Worm (Caenorhabditis elegans) whole organism, L3 larva: ENCODE results near the gene W07G4.7.

Source experiments
- fkh-10 ChIP-seq: sonication (generic microtip); optimal IDR thresholded peaks from 2 replicates; lab custom pipeline; 2017; ENCODE audit warnings: missing biosample characterization, missing genetic modification reagents, missing genetic modification characterization
- fos-1 ChIP-seq: fragments of 150-350 bp; optimal IDR thresholded peaks from 2 replicates; lab custom pipeline; 2014; ENCODE audit warnings: missing biosample characterization, missing genetic modification characterization
- jun-1 ChIP-seq: fragments of 150-350 bp; optimal IDR thresholded peaks from 2 replicates; lab custom pipeline; 2014; ENCODE audit warnings: missing biosample characterization, missing genetic modification reagents, missing genetic modification characterization
- mdl-1 ChIP-seq: fragments of 150-350 bp; optimal IDR thresholded peaks from 2 replicates; lab custom pipeline; 2014; ENCODE audit warnings: missing biosample characterization, missing genetic modification characterization
- nhr-11 ChIP-seq: fragments of 150-350 bp; optimal IDR thresholded peaks from 2 replicates; lab custom pipeline; 2014; ENCODE audit warnings: missing biosample characterization, missing genetic modification characterization
- nhr-25 ChIP-seq: sonication (generic microtip); optimal IDR thresholded peaks from 2 replicates; lab custom pipeline; 2017; ENCODE audit warnings: missing biosample characterization, missing genetic modification characterization
- nhr-28 ChIP-seq: fragments of 150-350 bp; optimal IDR thresholded peaks from 2 replicates; lab custom pipeline; 2014; ENCODE audit warnings: missing biosample characterization, missing genetic modification characterization
- nhr-43 ChIP-seq: sonication (generic microtip); optimal IDR thresholded peaks from 2 replicates; lab custom pipeline; 2016; ENCODE audit warnings: mild to moderate bottlenecking, missing genetic modification characterization, missing compliant biosample characterization; ENCODE audit not compliant: poor library complexity, severe bottlenecking
- snpc-4 ChIP-seq: fragments of 150-350 bp; optimal IDR thresholded peaks from 2 replicates; lab custom pipeline; 2014; ENCODE audit warnings: missing biosample characterization, missing genetic modification characterization
- unc-62 ChIP-seq: fragments of 150-350 bp; sonication (generic microtip); optimal IDR thresholded peaks from 4 replicates; lab custom pipeline; 2014; ENCODE audit warnings: missing biosample characterization, missing genetic modification reagents, missing genetic modification characterization

DNA sequence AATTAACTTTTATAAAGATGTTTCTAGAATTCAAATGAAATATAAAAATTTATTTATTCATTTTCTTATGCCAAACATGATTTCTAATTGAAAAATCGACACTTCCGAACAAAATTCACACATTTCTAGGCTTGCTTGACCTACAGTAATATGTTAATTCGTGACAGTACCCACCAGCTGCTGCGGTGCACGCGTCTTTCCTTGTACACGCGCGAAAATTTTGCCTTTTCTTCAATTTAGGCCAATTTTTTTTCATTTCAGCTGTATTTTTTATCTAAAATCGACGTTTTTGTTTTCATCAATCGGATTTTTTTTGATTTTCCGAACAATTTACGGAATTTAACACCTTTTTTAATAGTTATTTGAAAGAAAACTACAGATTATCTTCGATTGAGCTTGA is 34.4 kb downstream of the W07G4.7 start:
- no peak for TF ChIP-seq fkh-10 (GFP tag; lab: Kevin White, UChicago)
- no peak for TF ChIP-seq fos-1 (tag; lab: Kevin White, UChicago)
- no peak for TF ChIP-seq jun-1 (tag; lab: Kevin White, UChicago)
- no peak for TF ChIP-seq unc-62 (GFP tag; lab: Kevin White, UChicago)
- TF ChIP-seq nhr-43: no peak
- no peak for TF ChIP-seq snpc-4 (tag; lab: Kevin White, UChicago)
- no peak for TF ChIP-seq nhr-11 (tag; lab: Kevin White, UChicago)
- TF ChIP-seq nhr-28: no peak
- TF ChIP-seq mdl-1 (tag; lab: Kevin White, UChicago): no peak
- no peak for TF ChIP-seq nhr-25 (tag; lab: Kevin White, UChicago)
